Worm (Caenorhabditis elegans) whole organism, L4 larva: ENCODE data around the gene srd-16.
A peak's percentile ranks its signal among the peaks of the same experiment; 100 is the strongest.

Source experiments
- D1046.2 ChIP-seq: fragments of 200-800 bp; sonication (Bioruptor generic); IDR thresholded peaks from 2 replicates; pipeline ENCODE4 v1.3.6; 2022; ENCODE audit warnings: missing genetic modification characterization, missing compliant biosample characterization
- F44E2.7 ChIP-seq: fragments of 200-800 bp; sonication (Bioruptor generic); IDR thresholded peaks from 2 replicates; pipeline ENCODE4 v2.1.2; 2022; ENCODE audit warnings: missing genetic modification characterization, missing compliant biosample characterization
- Y5F2A.4 ChIP-seq: fragments of 200-800 bp; sonication (Bioruptor generic); optimal IDR thresholded peaks from 2 replicates; lab custom pipeline; 2018; ENCODE audit warnings: mild to moderate bottlenecking, missing genetic modification characterization, missing compliant biosample characterization
- ZK546.5 ChIP-seq, 2 experiments: sonication (generic microtip); optimal IDR thresholded peaks; 2 replicates each; lab custom pipeline; 2017; ENCODE audit warnings: missing biosample characterization in 2 of 2, missing genetic modification characterization in 2 of 2
- aha-1 ChIP-seq: fragments of 150-350 bp; peaks from one replicate; lab custom pipeline; 2014; ENCODE audit warnings: missing biosample characterization, missing genetic modification characterization
- aly-2 ChIP-seq: sonication (generic microtip); optimal IDR thresholded peaks from 2 replicates; lab custom pipeline; 2018; ENCODE audit warnings: missing biosample characterization, missing genetic modification characterization
- ctbp-1 ChIP-seq: fragments of 200-800 bp; sonication (Bioruptor generic); IDR thresholded peaks from 2 replicates; pipeline ENCODE4 v1.3.6; 2022; ENCODE audit warnings: missing genetic modification reagents, missing genetic modification characterization, missing compliant biosample characterization
- daf-16 ChIP-seq, 3 experiments: sonication (generic microtip); optimal IDR thresholded peaks; 2 replicates each; lab custom pipeline; 2016 to 2017; ENCODE audit warnings: missing genetic modification characterization in 3 of 3, missing genetic modification reagents in 3 of 3, mild to moderate bottlenecking in 2 of 3, missing compliant biosample characterization in 2 of 3, missing biosample characterization in 1 of 3, moderate library complexity in 1 of 3
- daf-8 ChIP-seq: fragments of 200-800 bp; sonication (Bioruptor generic); IDR thresholded peaks from 2 replicates; pipeline ENCODE4 v1.3.6; 2022; ENCODE audit warnings: missing genetic modification characterization, missing compliant biosample characterization
- dmd-6 ChIP-seq: fragments of 200-800 bp; sonication (Bioruptor generic); IDR thresholded peaks from 2 replicates; pipeline ENCODE4 v1.3.6; 2022; ENCODE audit warnings: missing genetic modification reagents, missing genetic modification characterization, missing compliant biosample characterization
- dmd-8 ChIP-seq: fragments of 200-800 bp; sonication (Bioruptor generic); IDR thresholded peaks from 2 replicates; pipeline ENCODE4 v1.3.6; 2022; ENCODE audit warnings: missing genetic modification characterization, missing compliant biosample characterization
- duxl-1 ChIP-seq: sonication (generic microtip); optimal IDR thresholded peaks from 2 replicates; lab custom pipeline; 2016; ENCODE audit warnings: mild to moderate bottlenecking, missing genetic modification characterization, moderate library complexity, missing compliant biosample characterization; ENCODE audit not compliant: poor library complexity
- egl-43 ChIP-seq: fragments of 200-800 bp; sonication (Bioruptor generic); IDR thresholded peaks from 2 replicates; pipeline ENCODE4 v1.3.6; 2022; ENCODE audit warnings: missing genetic modification reagents, missing genetic modification characterization, missing compliant biosample characterization
- hmg-1.1 ChIP-seq: fragments of 200-800 bp; sonication (Bioruptor generic); IDR thresholded peaks from 2 replicates; pipeline ENCODE4 v1.3.6; 2022; ENCODE audit warnings: missing genetic modification reagents, missing genetic modification characterization, missing compliant biosample characterization
- jun-1 ChIP-seq: fragments of 150-350 bp; optimal IDR thresholded peaks from 2 replicates; lab custom pipeline; 2014; ENCODE audit warnings: missing biosample characterization, missing genetic modification reagents, missing genetic modification characterization
- lim-7 ChIP-seq: fragments of 200-800 bp; sonication (Bioruptor generic); IDR thresholded peaks from 2 replicates; pipeline ENCODE4 v1.3.6; 2022; ENCODE audit warnings: missing genetic modification characterization, missing compliant biosample characterization
- lin-15B ChIP-seq: fragments of 150-350 bp; sonication (generic microtip); optimal IDR thresholded peaks from 3 replicates; lab custom pipeline; 2014; ENCODE audit warnings: missing biosample characterization, missing genetic modification characterization
- lin-38 ChIP-seq: fragments of 200-800 bp; sonication (Bioruptor generic); IDR thresholded peaks from 2 replicates; pipeline ENCODE4 v1.3.6; 2022; ENCODE audit warnings: missing genetic modification reagents, missing genetic modification characterization, missing compliant biosample characterization
- lin-39 ChIP-seq: fragments of 150-350 bp; optimal IDR thresholded peaks from 2 replicates; lab custom pipeline; 2014; ENCODE audit warnings: missing biosample characterization, missing genetic modification reagents, missing genetic modification characterization
- lsy-2 ChIP-seq, 2 experiments: fragments of 150-350 bp in 1 of 2; sonication (generic microtip) in 1 of 2; optimal IDR thresholded peaks; 2 replicates each; lab custom pipeline; 2014 to 2017; ENCODE audit warnings: missing biosample characterization in 2 of 2, missing genetic modification characterization in 2 of 2
- mdl-1 ChIP-seq, 2 experiments: fragments of 150-350 bp in 1 of 2; sonication (generic microtip) in 1 of 2; optimal IDR thresholded peaks; 2 replicates each; lab custom pipeline; 2014 to 2017; ENCODE audit warnings: missing biosample characterization in 2 of 2, missing genetic modification characterization in 2 of 2
- mdt-29 ChIP-seq: fragments of 200-800 bp; sonication (Bioruptor generic); IDR thresholded peaks from 2 replicates; pipeline ENCODE4 v1.3.6; 2022; ENCODE audit warnings: missing genetic modification reagents, missing genetic modification characterization, missing compliant biosample characterization
- mep-1 ChIP-seq: fragments of 150-350 bp; sonication (generic microtip); optimal IDR thresholded peaks from 3 replicates; lab custom pipeline; 2014; ENCODE audit warnings: missing biosample characterization, missing genetic modification characterization
- nhr-102 ChIP-seq: sonication (generic microtip); optimal IDR thresholded peaks from 2 replicates; lab custom pipeline; 2016; ENCODE audit warnings: mild to moderate bottlenecking, missing genetic modification characterization, moderate library complexity, missing compliant biosample characterization
- nhr-11 ChIP-seq: fragments of 150-350 bp; optimal IDR thresholded peaks from 2 replicates; lab custom pipeline; 2014; ENCODE audit warnings: missing biosample characterization, missing genetic modification characterization
- nhr-237 ChIP-seq: sonication (generic microtip); optimal IDR thresholded peaks from 2 replicates; lab custom pipeline; 2017; ENCODE audit warnings: missing biosample characterization, missing genetic modification characterization
- nhr-25 ChIP-seq: sonication (generic microtip); optimal IDR thresholded peaks from 2 replicates; lab custom pipeline; 2017; ENCODE audit warnings: missing genetic modification characterization, mild to moderate bottlenecking, missing compliant biosample characterization, antibody characterized with exemption, moderate library complexity, borderline replicate concordance; ENCODE audit not compliant: insufficient read depth
- nhr-28 ChIP-seq: fragments of 150-350 bp; optimal IDR thresholded peaks from 2 replicates; lab custom pipeline; 2014; ENCODE audit warnings: missing biosample characterization, missing genetic modification characterization
- nhr-41 ChIP-seq: fragments of 200-800 bp; sonication (Bioruptor generic); IDR thresholded peaks from 2 replicates; pipeline ENCODE4 v1.3.6; 2022; ENCODE audit warnings: missing genetic modification reagents, missing genetic modification characterization, missing compliant biosample characterization
- nhr-6 ChIP-seq: fragments of 150-350 bp; optimal IDR thresholded peaks from 2 replicates; lab custom pipeline; 2014; ENCODE audit warnings: missing biosample characterization, missing genetic modification characterization
- nhr-77 ChIP-seq: fragments of 150-350 bp; optimal IDR thresholded peaks from 2 replicates; lab custom pipeline; 2014; ENCODE audit warnings: missing biosample characterization, missing genetic modification characterization
- php-3 ChIP-seq: fragments of 200-800 bp; sonication (Bioruptor generic); IDR thresholded peaks from 2 replicates; pipeline ENCODE4 v1.3.6; 2022; ENCODE audit warnings: missing genetic modification reagents, missing genetic modification characterization, missing compliant biosample characterization
- pqm-1 ChIP-seq: sonication (generic microtip); optimal IDR thresholded peaks from 2 replicates; lab custom pipeline; 2017; ENCODE audit warnings: missing biosample characterization, missing genetic modification characterization
- rbr-2 ChIP-seq: sonication (generic microtip); optimal IDR thresholded peaks from 2 replicates; lab custom pipeline; 2016; ENCODE audit warnings: missing genotype, missing genetic modification characterization, missing compliant biosample characterization
- set-16 ChIP-seq: fragments of 200-800 bp; sonication (Bioruptor generic); IDR thresholded peaks from 2 replicates; pipeline ENCODE4 v1.3.6; 2022; ENCODE audit warnings: missing genetic modification reagents, missing genetic modification characterization, missing compliant biosample characterization
- skn-1 ChIP-seq: fragments of 150-350 bp; optimal IDR thresholded peaks from 2 replicates; lab custom pipeline; 2014; ENCODE audit warnings: missing biosample characterization, missing genetic modification characterization
- snpc-4 ChIP-seq: fragments of 150-350 bp; optimal IDR thresholded peaks from 2 replicates; lab custom pipeline; 2014; ENCODE audit warnings: missing biosample characterization, missing genetic modification characterization
- tag-97 ChIP-seq: fragments of 200-800 bp; sonication (Bioruptor generic); IDR thresholded peaks from 2 replicates; pipeline ENCODE4 v1.3.6; 2022; ENCODE audit warnings: missing genetic modification characterization, missing compliant biosample characterization
- unc-130 ChIP-seq: sonication (generic microtip); optimal IDR thresholded peaks from 2 replicates; lab custom pipeline; 2016; ENCODE audit warnings: missing genetic modification reagents, missing genetic modification characterization, missing compliant biosample characterization
- unc-62 ChIP-seq, 3 experiments: fragments of 150-350 bp in 1 of 3; sonication (generic microtip); optimal IDR thresholded peaks in 2 of 3; peaks in 1 of 3; 1 replicate in 1 of 3; 2 replicates in 2 of 3; lab custom pipeline; 2014 to 2017; ENCODE audit warnings: missing biosample characterization in 3 of 3, missing genetic modification characterization in 3 of 3, missing genetic modification reagents in 3 of 3, missing genotype in 1 of 3
- zag-1 ChIP-seq: fragments of 150-350 bp; optimal IDR thresholded peaks from 2 replicates; lab custom pipeline; 2014; ENCODE audit warnings: missing biosample characterization, missing genetic modification characterization
- zfp-2 ChIP-seq: sonication (generic microtip); optimal IDR thresholded peaks from 2 replicates; lab custom pipeline; 2016; ENCODE audit warnings: mild to moderate bottlenecking, missing genetic modification characterization, missing compliant biosample characterization
- zfp-3 ChIP-seq: fragments of 200-800 bp; sonication (Bioruptor generic); conservative IDR thresholded peaks from 2 replicates; pipeline ENCODE4 v1.3.6; 2022; ENCODE audit warnings: missing genetic modification reagents, missing genetic modification characterization, missing compliant biosample characterization
- zip-2 ChIP-seq: fragments of 150-350 bp; optimal IDR thresholded peaks from 2 replicates; lab custom pipeline; 2014; ENCODE audit warnings: missing biosample characterization, missing genetic modification characterization
- ztf-11 ChIP-seq: fragments of 150-350 bp; optimal IDR thresholded peaks from 2 replicates; lab custom pipeline; 2014; ENCODE audit warnings: missing biosample characterization, missing genetic modification characterization

The srd-16 gene

DNA sequence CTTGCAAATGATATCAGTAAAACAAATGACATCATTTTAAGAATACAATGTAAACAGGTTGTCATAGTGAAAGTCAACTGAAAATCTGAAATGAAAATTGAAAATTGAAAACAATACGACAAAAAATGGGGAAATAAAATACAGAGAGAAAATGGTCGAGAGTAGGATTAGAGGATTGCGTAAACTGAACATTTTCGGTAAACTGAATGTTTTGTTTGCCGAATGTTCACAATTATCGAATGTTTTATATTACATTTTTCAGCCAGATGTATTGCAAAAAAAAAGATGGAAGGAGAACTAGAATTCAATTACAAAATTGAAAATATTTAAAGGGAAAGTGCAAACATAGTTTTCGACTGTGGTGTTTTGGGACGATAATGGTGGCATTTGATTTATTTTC is 34.8 kb downstream of the srd-16 start, which contains the start of gene F26F12.5:
Gene F26F12.5, minus strand, starts transcription at position 101 of the 400 bp plus-strand sequence.
- no peak for TF ChIP-seq D1046.2
- TF ChIP-seq unc-62 (GFP tag; optimal IDR thresholded peaks at IDR 0.05 in 1 of 2; lab: Kevin White, UChicago), result peak in 1 of 2 experiments; percentile 19
- TF ChIP-seq unc-62 (tag; optimal IDR thresholded peaks at IDR 0.05; lab: Kevin White, UChicago), result no peak

DNA sequence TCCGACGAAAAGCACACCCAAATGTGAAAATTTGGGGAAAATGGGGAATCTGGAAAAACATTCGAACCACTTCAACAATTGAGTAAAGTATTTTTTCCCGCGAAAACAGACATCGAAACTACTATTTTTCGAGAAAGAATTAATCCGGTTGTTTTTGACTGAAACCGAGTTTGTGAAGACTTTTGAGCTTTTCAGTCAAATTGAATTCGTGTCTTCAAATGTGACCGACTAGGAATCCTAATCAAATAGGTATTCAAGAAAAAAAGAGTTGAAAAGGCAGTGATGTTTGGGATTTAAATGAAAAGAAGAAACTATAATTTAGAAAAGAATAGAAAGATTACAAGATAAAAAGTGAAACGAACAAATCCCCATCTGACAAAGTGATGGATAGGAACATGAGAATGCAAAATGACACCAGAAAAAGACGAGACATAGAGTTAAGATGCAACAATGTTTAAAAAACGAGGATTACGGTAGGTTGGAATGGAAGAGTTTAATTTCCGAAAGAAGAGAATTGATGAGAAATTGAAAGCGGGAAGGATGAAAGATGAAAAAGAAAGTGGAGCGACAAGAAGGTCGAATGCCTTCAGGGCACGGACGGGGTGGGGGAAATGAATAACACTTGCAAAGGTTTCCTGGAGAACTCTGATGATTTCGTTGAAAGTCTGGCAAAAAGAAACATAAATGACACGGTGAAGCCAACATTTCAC is 37.2 kb downstream of the srd-16 start, which contains the start of gene F26F12.8:
Gene F26F12.8, minus strand, starts transcription at position 51 of the 710 bp plus-strand sequence.
- peak; percentile 67 for TF ChIP-seq aha-1
- TF ChIP-seq pqm-1, result no peak

DNA sequence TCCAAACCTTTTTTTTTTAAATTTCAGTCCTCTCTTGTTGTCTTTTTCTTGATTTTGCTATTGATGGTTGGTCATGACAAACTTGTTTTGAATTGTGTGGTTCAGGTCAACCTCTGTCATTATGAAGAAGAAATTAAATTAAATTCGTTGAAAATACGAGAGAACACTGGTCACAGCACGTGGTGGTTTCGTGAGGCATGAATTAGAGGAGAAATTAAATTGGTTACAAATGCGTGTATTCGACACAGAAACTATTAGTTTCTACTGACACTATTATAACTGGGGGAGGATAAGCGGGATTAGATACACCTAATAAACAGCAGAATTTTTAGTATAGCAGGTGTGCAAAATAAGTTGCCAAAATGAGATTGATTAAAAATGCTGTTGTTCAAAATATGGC is 47.8 kb downstream of the srd-16 start:
- TF ChIP-seq set-16, result no peak
- TF ChIP-seq unc-130 (GFP tag; lab: Kevin White, UChicago), result no peak
- no peak for TF ChIP-seq jun-1 (tag; lab: Kevin White, UChicago)
- no peak for TF ChIP-seq lsy-2 (tag; optimal IDR thresholded peaks at IDR 0.05; lab: Kevin White, UChicago)
- TF ChIP-seq tag-97 (GFP tag; lab: Robert Waterston, UW), result no peak
- no peak for TF ChIP-seq zfp-2 (tag; lab: Kevin White, UChicago)
- TF ChIP-seq mdt-29 (GFP tag; lab: Robert Waterston, UW), result no peak
- no peak for TF ChIP-seq hmg-1.1 (GFP tag; lab: Robert Waterston, UW)
- no peak for TF ChIP-seq aly-2 (tag; lab: Kevin White, UChicago)
- no peak for TF ChIP-seq lin-38 (GFP tag; lab: Robert Waterston, UW)
- TF ChIP-seq ztf-11 (tag; lab: Kevin White, UChicago), result no peak
- TF ChIP-seq egl-43, result no peak
- TF ChIP-seq lim-7 (GFP tag; lab: Robert Waterston, UW), result no peak
- TF ChIP-seq ctbp-1 (GFP tag; lab: Robert Waterston, UW), result no peak
- TF ChIP-seq daf-8, result no peak
- no peak for TF ChIP-seq snpc-4 (tag; lab: Kevin White, UChicago)
- TF ChIP-seq php-3, result no peak
- TF ChIP-seq Y5F2A.4 (GFP tag; lab: Kevin White, UChicago), result no peak
- TF ChIP-seq rbr-2 (tag; lab: Kevin White, UChicago), result no peak
- TF ChIP-seq, all 104 proteins: peak for 0

DNA sequence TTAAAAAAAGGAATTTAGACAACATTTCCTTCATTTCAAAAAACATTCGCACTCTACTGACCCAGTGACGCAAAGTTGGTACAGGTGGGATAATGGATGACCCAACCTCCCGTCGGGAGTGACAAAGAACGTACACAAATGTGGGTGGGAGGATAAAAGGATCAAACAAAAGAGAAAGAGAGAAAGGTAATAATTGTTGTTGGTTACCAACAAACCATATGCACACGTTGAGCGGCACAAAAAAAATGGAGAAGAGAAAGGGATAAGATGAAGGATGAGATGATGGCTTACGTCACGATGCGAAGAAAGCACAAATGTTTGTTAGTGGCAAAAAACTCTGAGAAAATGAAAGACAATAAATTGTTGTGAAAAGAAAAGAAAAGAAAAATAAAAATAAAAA is 48.2 kb downstream of the srd-16 start:
- no peak for TF ChIP-seq nhr-41
- peak in 1 of 2 experiments; percentile 67 for TF ChIP-seq daf-16 (GFP tag; optimal IDR thresholded peaks at IDR 0.05; lab: Kevin White, UChicago)
- no peak for TF ChIP-seq daf-16 (tag; optimal IDR thresholded peaks at IDR 0.05; lab: Kevin White, UChicago)
- no peak for TF ChIP-seq zip-2
- no peak for TF ChIP-seq mep-1 (tag; lab: Kevin White, UChicago)
- no peak for TF ChIP-seq skn-1 (tag; lab: Kevin White, UChicago)
- no peak for TF ChIP-seq dmd-6 (GFP tag; lab: Robert Waterston, UW)
- no peak for TF ChIP-seq nhr-102 (tag; lab: Kevin White, UChicago)
- no peak for TF ChIP-seq lin-39 (tag; lab: Kevin White, UChicago)
- TF ChIP-seq duxl-1 (tag; lab: Kevin White, UChicago), result no peak
- TF ChIP-seq dmd-8 (GFP tag; lab: Robert Waterston, UW), result no peak
- TF ChIP-seq nhr-77, result no peak
- TF ChIP-seq nhr-237 (tag; lab: Kevin White, UChicago), result no peak
- TF ChIP-seq ZK546.5 (tag; optimal IDR thresholded peaks at IDR 0.05; lab: Kevin White, UChicago), result no peak
- peak; percentile 38 for TF ChIP-seq nhr-11 (tag; lab: Kevin White, UChicago)
- TF ChIP-seq lin-15B (tag; lab: Kevin White, UChicago), result no peak
- no peak for TF ChIP-seq nhr-6 (tag; lab: Kevin White, UChicago)
- TF ChIP-seq lsy-2 (tag; optimal IDR thresholded peaks at IDR 0.05; lab: Kevin White, UChicago), result no peak
- TF ChIP-seq zfp-3 (GFP tag; lab: Robert Waterston, UW), result no peak
- no peak for TF ChIP-seq mdl-1 (tag; optimal IDR thresholded peaks at IDR 0.05; lab: Kevin White, UChicago)
- TF ChIP-seq F44E2.7 (GFP tag; lab: Robert Waterston, UW), result no peak
- TF ChIP-seq rbr-2 (tag; lab: Kevin White, UChicago), result peak; percentile 15
- TF ChIP-seq nhr-28 (tag; lab: Kevin White, UChicago), result peak; percentile 12
- TF ChIP-seq zag-1 (tag; lab: Kevin White, UChicago), result no peak
- no peak for TF ChIP-seq Y5F2A.4 (GFP tag; lab: Kevin White, UChicago)
- no peak for TF ChIP-seq nhr-25 (tag; lab: Kevin White, UChicago)
- no peak for TF ChIP-seq unc-62 (GFP tag; optimal IDR thresholded peaks at IDR 0.05 in 1 of 2; lab: Kevin White, UChicago)
- TF ChIP-seq unc-62 (tag; optimal IDR thresholded peaks at IDR 0.05; lab: Kevin White, UChicago), result no peak
